Fruit fly (Drosophila melanogaster) whole organism: ENCODE measurements around the gene CG14990.

ENCODE experiments used
- CG8478 ChIP-seq: fragments of >200 bp; optimal IDR thresholded peaks from 2 replicates; lab custom pipeline; 2018; ENCODE audit warnings: inconsistent platforms
- Dll ChIP-seq: fragments of >200 bp; optimal IDR thresholded peaks from 2 replicates; lab custom pipeline; 2017
- EcR ChIP-seq, 2 experiments: fragments of >200 bp; optimal IDR thresholded peaks; 2 replicates each; lab custom pipeline; 2017; ENCODE audit warnings: missing biosample characterization in 2 of 2, missing genetic modification characterization in 2 of 2, missing genetic modification reagents in 2 of 2
- pan ChIP-seq: fragments of >200 bp; optimal IDR thresholded peaks from 2 replicates; lab custom pipeline; 2017
- psq ChIP-seq: fragments of >200 bp; optimal IDR thresholded peaks from 2 replicates; lab custom pipeline; 2017
- usp ChIP-seq: fragments of >200 bp; optimal IDR thresholded peaks from 2 replicates; lab custom pipeline; 2017; ENCODE audit warnings: missing biosample characterization, missing genetic modification characterization, mixed read lengths

- no peak for TF ChIP-seq usp (GFP tag; lab: Kevin White, UChicago)
- no peak for TF ChIP-seq CG8478 (lab: Kevin White, UChicago)
- TF ChIP-seq pan (lab: Kevin White, UChicago), result no peak
- TF ChIP-seq Dll (lab: Kevin White, UChicago), result no peak
- TF ChIP-seq psq (lab: Kevin White, UChicago), result no peak
- TF ChIP-seq EcR (GFP tag; optimal IDR thresholded peaks at IDR 0.05; lab: Kevin White, UChicago), result no peak
Measured at dm6 chr3L:4138804-4139521, 46.0 kb downstream of the CG14990 start, which contains the start of the genes Rop and Ras64B.
